Worm (Caenorhabditis elegans): Measurements from ENCODE around the gene Y39B6A.9.

Y39B6A.9 gene

DNA sequence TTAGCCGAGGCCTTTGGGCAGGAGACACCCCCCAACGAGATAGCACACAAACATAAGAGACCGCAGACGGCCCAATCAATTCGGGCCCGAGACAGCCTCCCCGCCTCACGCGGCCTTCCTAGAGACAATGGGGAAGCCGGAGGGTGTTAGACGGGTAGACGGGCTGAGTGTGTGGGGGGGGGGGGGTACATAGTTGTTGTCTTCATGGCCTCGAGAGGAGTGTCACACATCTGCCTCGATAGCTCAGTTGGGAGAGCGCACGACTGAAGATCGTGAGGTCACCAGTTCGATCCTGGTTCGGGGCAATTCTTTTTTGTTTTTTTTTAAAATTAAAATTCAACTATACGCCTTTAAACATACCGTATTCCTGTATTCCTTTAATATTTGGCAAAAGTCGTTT, 10.5 kb upstream of the Y39B6A.9 start (continued):
- 0 out of 2 replicates have a peak, but pooled peaks have one; percentile 64 for TF ChIP-seq D1046.2 (GFP tag; IDR thresholded peaks at IDR 0.05)
- TF ChIP-seq ceh-62 (tag; optimal IDR thresholded peaks at IDR 0.05) = no peak
- TF ChIP-seq F26F4.8 (GFP tag; conservative IDR thresholded peaks at IDR 0.05) = peak; percentile 78
- no peak for TF ChIP-seq unc-39 (tag; optimal IDR thresholded peaks at IDR 0.05)
- TF ChIP-seq R02D3.7 (tag; optimal IDR thresholded peaks at IDR 0.05) = no peak
- TF ChIP-seq spr-3 (GFP tag; optimal IDR thresholded peaks at IDR 0.05) = no peak
- TF ChIP-seq ama-1 (optimal IDR thresholded peaks at IDR 0.05) = no peak
- no peak for TF ChIP-seq snpc-4 (tag; optimal IDR thresholded peaks at IDR 0.05)
- TF ChIP-seq mxl-3 (GFP tag; optimal IDR thresholded peaks at IDR 0.05) = no peak
- no peak for TF ChIP-seq spr-1 (tag; optimal IDR thresholded peaks at IDR 0.05)
- peak; percentile 73 for TF ChIP-seq dmd-6 (GFP tag; IDR thresholded peaks at IDR 0.05)
- TF ChIP-seq zag-1 (tag; optimal IDR thresholded peaks at IDR 0.05) = no peak
- no peak for TF ChIP-seq lin-39 (tag; optimal IDR thresholded peaks at IDR 0.05)
- no peak for TF ChIP-seq nhr-6 (tag; optimal IDR thresholded peaks at IDR 0.05)
- TF ChIP-seq dve-1 (tag; optimal IDR thresholded peaks at IDR 0.05; ENCODE audit: insufficient read depth) = peak; percentile 53
- no peak for TF ChIP-seq zip-11 (GFP tag; IDR thresholded peaks at IDR 0.05)
- TF ChIP-seq tra-1 (GFP tag; IDR thresholded peaks at IDR 0.05) = peak; percentile 74
- TF ChIP-seq nhr-102 (tag; optimal IDR thresholded peaks at IDR 0.05) = no peak
- TF ChIP-seq ceh-28 (tag; optimal IDR thresholded peaks at IDR 0.05) = no peak
- peak; percentile 88 for TF ChIP-seq arid-1 (GFP tag; conservative IDR thresholded peaks at IDR 0.05)
- TF ChIP-seq daf-8 (GFP tag; IDR thresholded peaks at IDR 0.05) = no peak
- TF ChIP-seq nhr-11 (tag; optimal IDR thresholded peaks at IDR 0.05) = no peak
- TF ChIP-seq madf-9 (GFP tag; conservative IDR thresholded peaks at IDR 0.05) = peak; percentile 81
- TF ChIP-seq nhr-111 (GFP tag; optimal IDR thresholded peaks at IDR 0.05) = peak; percentile 62
- no peak for TF ChIP-seq T26A8.4 (GFP tag; IDR thresholded peaks at IDR 0.05)
- TF ChIP-seq hlh-11 (tag; optimal IDR thresholded peaks at IDR 0.05) = no peak
- TF ChIP-seq nhr-237 (tag; optimal IDR thresholded peaks at IDR 0.05) = no peak
- peak; percentile 89 for TF ChIP-seq ctbp-1 (GFP tag; IDR thresholded peaks at IDR 0.05)
- peak; percentile 82 for TF ChIP-seq lin-38 (GFP tag; IDR thresholded peaks at IDR 0.05)
- TF ChIP-seq hmg-1.1 (GFP tag; IDR thresholded peaks at IDR 0.05) = peak; percentile 91
- no peak for TF ChIP-seq fos-1 (tag; optimal IDR thresholded peaks at IDR 0.05)
- TF ChIP-seq dmd-8 (GFP tag; IDR thresholded peaks at IDR 0.05) = peak; percentile 83
- TF ChIP-seq nhr-76 (tag; optimal IDR thresholded peaks at IDR 0.05) = no peak
- TF ChIP-seq mdl-1 (tag; optimal IDR thresholded peaks at IDR 0.05) = peak in 1 of 2 experiments; percentile 15
- peak; percentile 50 for TF ChIP-seq lin-13 (GFP tag; optimal IDR thresholded peaks at IDR 0.05)
- no peak for TF ChIP-seq egl-27 (tag; optimal IDR thresholded peaks at IDR 0.05)
- TF ChIP-seq Y48G9A.11 (GFP tag; IDR thresholded peaks at IDR 0.05) = peak; percentile 83
- no peak for TF ChIP-seq Y75B8A.6 (GFP tag; IDR thresholded peaks at IDR 0.05)
- peak; percentile 69 for TF ChIP-seq snpc-1.2 (GFP tag; IDR thresholded peaks at IDR 0.05)
- no peak for TF ChIP-seq lir-3 (tag; optimal IDR thresholded peaks at IDR 0.05)
- TF ChIP-seq hif-1 (tag; optimal IDR thresholded peaks at IDR 0.05) = peak in 1 of 2 experiments; percentile 63
- peak; percentile 95 for TF ChIP-seq set-16 (GFP tag; IDR thresholded peaks at IDR 0.05)
- TF ChIP-seq ceh-82 (tag; optimal IDR thresholded peaks at IDR 0.05) = no peak
- TF ChIP-seq php-3 (GFP tag; IDR thresholded peaks at IDR 0.05) = no peak; the same call in 1 of the 2 replicates
- TF ChIP-seq lin-1 (GFP tag; IDR thresholded peaks at IDR 0.05) = no peak; the same call in 1 of the 2 replicates
- TF ChIP-seq rbr-2 (tag; optimal IDR thresholded peaks at IDR 0.05) = peak; percentile 34
- peak; percentile 78 for TF ChIP-seq T20F7.1 (GFP tag; optimal IDR thresholded peaks at IDR 0.05)
- no peak for TF ChIP-seq nhr-10 (tag; optimal IDR thresholded peaks at IDR 0.05)
- TF ChIP-seq mdt-29 (GFP tag; IDR thresholded peaks at IDR 0.05) = no peak
- peak; percentile 51 for TF ChIP-seq nhr-48 (tag; optimal IDR thresholded peaks at IDR 0.05)
- TF ChIP-seq vab-7 (GFP tag; IDR thresholded peaks at IDR 0.05) = peak; percentile 81
- no peak for TF ChIP-seq gei-8 (GFP tag; optimal IDR thresholded peaks at IDR 0.05)
- TF ChIP-seq F10B5.3 (tag; optimal IDR thresholded peaks at IDR 0.05) = no peak
